Fruit fly (Drosophila melanogaster) whole organism, embryonic: ENCODE measurements around the gene CG31882.

ENCODE experiments used
- Abd-B ChIP-seq: fragments of 200-800 bp; sonication (Bioruptor generic); optimal IDR thresholded peaks from 2 replicates; lab custom pipeline; 2018; ENCODE audit warnings: missing biosample characterization, mild to moderate bottlenecking, missing genetic modification characterization, moderate library complexity
- Adf1 ChIP-seq: fragments of 200-800 bp; sonication (Bioruptor generic); IDR thresholded peaks from 2 replicates; pipeline ENCODE4 v1.3.6; 2022; ENCODE audit warnings: missing biosample characterization, missing genetic modification characterization
- Bdp1 ChIP-seq: fragments of 200-800 bp; sonication (Bioruptor generic); optimal IDR thresholded peaks from 3 replicates; lab custom pipeline; 2016; ENCODE audit warnings: missing biosample characterization, missing genetic modification characterization
- CG10147 ChIP-seq: fragments of 200-800 bp; sonication (Bioruptor generic); optimal IDR thresholded peaks from 2 replicates; lab custom pipeline; 2019; ENCODE audit warnings: missing biosample characterization, mild to moderate bottlenecking, missing genetic modification characterization, moderate library complexity
- CG11695 ChIP-seq: fragments of 200-800 bp; sonication (Bioruptor generic); IDR thresholded peaks from 3 replicates; pipeline ENCODE4 v1.3.6; 2022; ENCODE audit warnings: missing biosample characterization, missing genetic modification characterization
- CG11696 ChIP-seq: fragments of 200-800 bp; sonication (Bioruptor generic); IDR thresholded peaks from 2 replicates; pipeline ENCODE4 v1.3.6; 2022; ENCODE audit warnings: missing biosample characterization, missing genetic modification characterization
- CG12155 ChIP-seq: fragments of 200-800 bp; sonication (Bioruptor generic); optimal IDR thresholded peaks from 3 replicates; lab custom pipeline; 2016; ENCODE audit warnings: missing biosample characterization, missing genetic modification characterization
- CG13287 ChIP-seq: fragments of 200-800 bp; sonication (Bioruptor generic); IDR thresholded peaks from 2 replicates; pipeline ENCODE4 v1.3.6; 2022; ENCODE audit warnings: missing biosample characterization, missing genetic modification characterization; ENCODE audit not compliant: partially characterized antibody
- CG13296 ChIP-seq: fragments of 200-800 bp; sonication (Bioruptor generic); optimal IDR thresholded peaks from 3 replicates; lab custom pipeline; 2018; ENCODE audit warnings: missing biosample characterization, mild to moderate bottlenecking, missing genetic modification characterization
- CG14050 ChIP-seq: fragments of 200-800 bp; sonication (Bioruptor generic); IDR thresholded peaks from 3 replicates; pipeline ENCODE4 v1.3.6; 2022; ENCODE audit warnings: missing biosample characterization, missing genetic modification characterization
- CG14860 ChIP-seq: fragments of 200-800 bp; sonication (Bioruptor generic); IDR thresholded peaks from 3 replicates; pipeline ENCODE4 v1.3.6; 2022; ENCODE audit warnings: missing biosample characterization, missing genetic modification characterization; ENCODE audit not compliant: partially characterized antibody
- CG15073 ChIP-seq: fragments of 200-800 bp; sonication (Bioruptor generic); optimal IDR thresholded peaks from 2 replicates; lab custom pipeline; 2016; ENCODE audit warnings: missing biosample characterization, missing genetic modification characterization
- CG16815 ChIP-seq: fragments of 200-800 bp; sonication (Bioruptor generic); optimal IDR thresholded peaks from 3 replicates; lab custom pipeline; 2017; ENCODE audit warnings: missing biosample characterization, mild to moderate bottlenecking, missing genetic modification characterization
- CG17802 ChIP-seq: fragments of 200-800 bp; sonication (Bioruptor generic); optimal IDR thresholded peaks from 2 replicates; lab custom pipeline; 2018; ENCODE audit warnings: missing biosample characterization, mild to moderate bottlenecking, missing genetic modification characterization, moderate library complexity
- CG18011 ChIP-seq: fragments of 200-800 bp; sonication (Bioruptor generic); optimal IDR thresholded peaks from 2 replicates; lab custom pipeline; 2017; ENCODE audit warnings: missing biosample characterization, missing genetic modification characterization, mild to moderate bottlenecking, moderate library complexity, missing genotype
- CG2199 ChIP-seq: fragments of 200-800 bp; sonication (Bioruptor generic); IDR thresholded peaks from 3 replicates; pipeline ENCODE4 v1.3.6; 2022; ENCODE audit warnings: missing biosample characterization, missing genetic modification characterization
- CG2889 ChIP-seq: fragments of 200-800 bp; sonication (Bioruptor generic); IDR thresholded peaks from 3 replicates; pipeline ENCODE4 v1.3.6; 2022; ENCODE audit warnings: missing biosample characterization, missing genetic modification characterization
- CG31441 ChIP-seq: fragments of 200-800 bp; sonication (Bioruptor generic); IDR thresholded peaks from 2 replicates; pipeline ENCODE4 v1.3.6; 2022; ENCODE audit warnings: missing biosample characterization, missing genetic modification characterization
- CG6689 ChIP-seq: fragments of 200-800 bp; sonication (Bioruptor generic); IDR thresholded peaks from 2 replicates; pipeline ENCODE4 v1.3.6; 2022; ENCODE audit warnings: missing biosample characterization, missing genetic modification characterization
- CG6765 ChIP-seq: fragments of 200-800 bp; sonication (Bioruptor generic); optimal IDR thresholded peaks from 3 replicates; lab custom pipeline; 2017; ENCODE audit warnings: missing biosample characterization, mild to moderate bottlenecking, missing genetic modification characterization
- CG8359 ChIP-seq: fragments of 200-800 bp; sonication (Bioruptor generic); optimal IDR thresholded peaks from 2 replicates; lab custom pipeline; 2017; ENCODE audit warnings: missing biosample characterization, mild to moderate bottlenecking, missing genetic modification characterization, borderline replicate concordance
- Chrac-16 ChIP-seq: fragments of 200-800 bp; sonication (Bioruptor generic); optimal IDR thresholded peaks from 3 replicates; lab custom pipeline; 2016; ENCODE audit warnings: missing biosample characterization, missing genetic modification characterization
- D19A ChIP-seq: fragments of 200-800 bp; optimal IDR thresholded peaks from 3 replicates; lab custom pipeline; 2019; ENCODE audit warnings: missing biosample characterization, mild to moderate bottlenecking, missing genetic modification characterization, moderate library complexity
- Ets97D ChIP-seq: fragments of 200-800 bp; sonication (Bioruptor generic); optimal IDR thresholded peaks from 3 replicates; lab custom pipeline; 2016; ENCODE audit warnings: missing biosample characterization, missing genetic modification characterization
- Gug ChIP-seq: fragments of 200-800 bp; sonication (Bioruptor generic); IDR thresholded peaks from 4 replicates; pipeline ENCODE4 v1.3.6; 2022; ENCODE audit warnings: missing biosample characterization, missing genetic modification characterization
- HmgZ ChIP-seq: fragments of 200-800 bp; sonication (Bioruptor generic); optimal IDR thresholded peaks from 2 replicates; lab custom pipeline; 2018; ENCODE audit warnings: missing biosample characterization, mild to moderate bottlenecking, missing genetic modification characterization
- MBD-R2 ChIP-seq: fragments of 200-800 bp; sonication (Bioruptor generic); IDR thresholded peaks from 2 replicates; pipeline ENCODE4 v1.3.6; 2022; ENCODE audit warnings: missing biosample characterization, missing genetic modification characterization
- Med ChIP-seq: fragments of 200-800 bp; sonication (Bioruptor generic); peaks from one replicate; lab custom pipeline; 2016; ENCODE audit warnings: missing biosample characterization, missing genetic modification characterization, mild to moderate bottlenecking, inconsistent platforms, moderate library complexity
- Spps ChIP-seq: fragments of 200-800 bp; sonication (Bioruptor generic); optimal IDR thresholded peaks from 2 replicates; lab custom pipeline; 2018; ENCODE audit warnings: missing biosample characterization, mild to moderate bottlenecking, missing genetic modification characterization
- Sry-δ ChIP-seq: fragments of 200-800 bp; sonication (Bioruptor generic); optimal IDR thresholded peaks from 2 replicates; lab custom pipeline; 2016; ENCODE audit warnings: missing biosample characterization, missing genetic modification characterization
- YL-1 ChIP-seq: fragments of 200-800 bp; sonication (Bioruptor generic); optimal IDR thresholded peaks from 3 replicates; lab custom pipeline; 2017; ENCODE audit warnings: missing biosample characterization, mild to moderate bottlenecking, missing genetic modification characterization
- ap ChIP-seq: fragments of 200-800 bp; sonication (Bioruptor generic); IDR thresholded peaks from 2 replicates; pipeline ENCODE4 v1.3.6; 2022; ENCODE audit warnings: missing biosample characterization, missing genetic modification characterization
- ash1 ChIP-seq: fragments of 200-800 bp; sonication (Bioruptor generic); optimal IDR thresholded peaks from 2 replicates; lab custom pipeline; 2018; ENCODE audit warnings: missing biosample characterization, mild to moderate bottlenecking, missing genetic modification characterization
- ato ChIP-seq: fragments of 200-800 bp; sonication (Bioruptor generic); IDR thresholded peaks from 2 replicates; pipeline ENCODE4 v1.3.6; 2022; ENCODE audit warnings: missing biosample characterization, missing genetic modification characterization; ENCODE audit not compliant: partially characterized antibody
- cato ChIP-seq: fragments of 200-800 bp; sonication (Bioruptor generic); optimal IDR thresholded peaks from 2 replicates; lab custom pipeline; 2016; ENCODE audit warnings: missing biosample characterization, missing genetic modification characterization, borderline replicate concordance
- ci ChIP-seq: fragments of 200-800 bp; sonication (Bioruptor generic); IDR thresholded peaks from 3 replicates; pipeline ENCODE4 v1.3.6; 2022; ENCODE audit warnings: missing biosample characterization, missing genetic modification characterization
- dm ChIP-seq: fragments of 200-800 bp; sonication (Bioruptor generic); optimal IDR thresholded peaks from 3 replicates; lab custom pipeline; 2016; ENCODE audit warnings: missing biosample characterization, missing genetic modification characterization
- fru ChIP-seq: fragments of >200 bp; optimal IDR thresholded peaks from 2 replicates; lab custom pipeline; 2017
- kni ChIP-seq: fragments of 200-800 bp; sonication (Bioruptor generic); optimal IDR thresholded peaks from 3 replicates; lab custom pipeline; 2017; ENCODE audit warnings: mild to moderate bottlenecking, missing biosample characterization, missing genetic modification reagents, missing genetic modification characterization
- lov ChIP-seq, 2 experiments: fragments of 200-800 bp in 1 of 2; fragments of >200 bp in 1 of 2; sonication (Bioruptor generic) in 1 of 2; IDR thresholded peaks in 1 of 2; optimal IDR thresholded peaks in 1 of 2; 2 replicates in 1 of 2; 3 replicates in 1 of 2; pipeline versions ENCODE4 v1.3.6 to Lab custom; 2017 to 2022; ENCODE audit warnings: missing biosample characterization in 1 of 2, missing genetic modification characterization in 1 of 2
- luna ChIP-seq: fragments of 200-800 bp; sonication (Bioruptor generic); optimal IDR thresholded peaks from 2 replicates; lab custom pipeline; 2016; ENCODE audit warnings: missing biosample characterization, missing genetic modification characterization
- onecut ChIP-seq: fragments of 200-800 bp; sonication (Bioruptor generic); IDR thresholded peaks from 2 replicates; pipeline ENCODE4 v1.3.6; 2022; ENCODE audit warnings: missing biosample characterization, missing genetic modification characterization
- sens ChIP-seq: fragments of 200-800 bp; sonication (Bioruptor generic); peaks from one replicate; lab custom pipeline; 2016; ENCODE audit warnings: missing biosample characterization, missing genetic modification characterization
- seq ChIP-seq: fragments of 200-800 bp; sonication (Bioruptor generic); IDR thresholded peaks from 2 replicates; pipeline ENCODE4 v1.3.6; 2022; ENCODE audit warnings: missing biosample characterization, missing genetic modification characterization
- sob ChIP-seq: fragments of 200-800 bp; sonication (Bioruptor generic); IDR thresholded peaks from 2 replicates; pipeline ENCODE4 v1.3.6; 2022; ENCODE audit warnings: missing biosample characterization, missing genetic modification characterization
- tll ChIP-seq, 2 experiments: fragments of 200-800 bp in 1 of 2; fragments of >200 bp in 1 of 2; sonication (Bioruptor generic) in 1 of 2; optimal IDR thresholded peaks; 2 replicates each; lab custom pipeline; 2017 to 2019; ENCODE audit warnings: missing biosample characterization in 2 of 2, missing genetic modification characterization in 2 of 2, mild to moderate bottlenecking in 1 of 2, moderate library complexity in 1 of 2
- tna ChIP-seq: fragments of 200-800 bp; sonication (Bioruptor generic); IDR thresholded peaks from 2 replicates; pipeline ENCODE4 v1.3.6; 2022; ENCODE audit warnings: missing biosample characterization, missing genetic modification characterization; ENCODE audit not compliant: partially characterized antibody
- vfl ChIP-seq: fragments of 200-800 bp; sonication (Bioruptor generic); optimal IDR thresholded peaks from 2 replicates; lab custom pipeline; 2016; ENCODE audit warnings: missing biosample characterization, missing genetic modification characterization
- z ChIP-seq: fragments of 200-800 bp; sonication (Bioruptor generic); IDR thresholded peaks from 3 replicates; pipeline ENCODE4 v1.3.6; 2022; ENCODE audit warnings: missing biosample characterization, missing genetic modification characterization

Gene CG31882

dm6 chr2L:9614674-9615258 is 10.3 kb downstream of the CG31882 start (continued):
- no peak for TF ChIP-seq CG17802 (tag; lab: Kevin White, UChicago)
- peak; percentile 42; the same call in 1 of the 3 replicates for TF ChIP-seq ci (GFP tag; lab: Robert Waterston, UW)
- no peak for TF ChIP-seq sob (GFP tag; lab: Robert Waterston, UW)
- TF ChIP-seq Bdp1 (GFP tag; lab: Kevin White, UChicago): no peak
- TF ChIP-seq CG18011 (GFP tag; lab: Kevin White, UChicago): no peak
- TF ChIP-seq Adf1: no peak
- no peak for TF ChIP-seq fru
- no peak for TF ChIP-seq CG14050 (GFP tag; lab: Robert Waterston, UW)
- TF ChIP-seq MBD-R2 (GFP tag; lab: Robert Waterston, UW): no peak
- TF ChIP-seq luna (GFP tag; lab: Kevin White, UChicago): no peak
- TF ChIP-seq Gug (GFP tag; lab: Robert Waterston, UW): no peak
- no peak for TF ChIP-seq CG15073
- no peak for TF ChIP-seq Abd-B (GFP tag; lab: Kevin White, UChicago)
- no peak for TF ChIP-seq Spps (tag; lab: Kevin White, UChicago)
- 0 out of 3 replicates have a peak, but pooled peaks have one; percentile 51 for TF ChIP-seq CG2199 (GFP tag; lab: Robert Waterston, UW)
- TF ChIP-seq Sry-δ (GFP tag; lab: Kevin White, UChicago): no peak
- no peak for TF ChIP-seq YL-1
- TF ChIP-seq ato (GFP tag; lab: Robert Waterston, UW): no peak
- TF ChIP-seq Ets97D: no peak
- peak; percentile 65 for TF ChIP-seq sens
- no peak for TF ChIP-seq CG12155 (GFP tag; lab: Kevin White, UChicago)
- TF ChIP-seq dm (GFP tag; lab: Kevin White, UChicago): no peak
- no peak for TF ChIP-seq CG6689 (GFP tag; lab: Robert Waterston, UW)
- no peak for TF ChIP-seq CG13287
- no peak for TF ChIP-seq CG11696 (GFP tag; lab: Robert Waterston, UW)
- no peak for TF ChIP-seq CG6765 (GFP tag; lab: Kevin White, UChicago)
- no peak for TF ChIP-seq D19A (tag; lab: Kevin White, UChicago)
- TF ChIP-seq CG8359 (GFP tag; lab: Kevin White, UChicago): no peak
- peak; percentile 6 for TF ChIP-seq HmgZ (tag; lab: Kevin White, UChicago)
- no peak for TF ChIP-seq CG14860 (GFP tag; lab: Robert Waterston, UW)
- TF ChIP-seq onecut (GFP tag; lab: Robert Waterston, UW): no peak
- TF ChIP-seq Med (GFP tag; lab: Kevin White, UChicago): peak; percentile 60
- no peak for TF ChIP-seq CG13296 (GFP tag; lab: Kevin White, UChicago)
- TF ChIP-seq vfl (GFP tag; lab: Kevin White, UChicago): no peak
- TF ChIP-seq tll (GFP tag; optimal IDR thresholded peaks at IDR 0.05; lab: Kevin White, UChicago): no peak
- TF ChIP-seq lov (optimal IDR thresholded peaks at IDR 0.05; lab: Kevin White, UChicago): no peak
- no peak for TF ChIP-seq lov (GFP tag; IDR thresholded peaks at IDR 0.05; lab: Robert Waterston, UW)
- no peak for TF ChIP-seq CG16815 (GFP tag; lab: Kevin White, UChicago)
- no peak for TF ChIP-seq seq (GFP tag; lab: Robert Waterston, UW)
- TF ChIP-seq kni (GFP tag; lab: Kevin White, UChicago): no peak
- TF ChIP-seq tna (GFP tag; lab: Robert Waterston, UW): no peak
- no peak for TF ChIP-seq CG31441 (GFP tag; lab: Robert Waterston, UW)
- TF ChIP-seq CG10147 (GFP tag; lab: Kevin White, UChicago): no peak
- TF ChIP-seq ap (GFP tag; lab: Robert Waterston, UW): no peak
- no peak for TF ChIP-seq CG2889 (GFP tag; lab: Robert Waterston, UW)
- TF ChIP-seq z (GFP tag; lab: Robert Waterston, UW): no peak
- TF ChIP-seq CG11695 (GFP tag; lab: Robert Waterston, UW): no peak
- no peak for TF ChIP-seq cato (GFP tag; lab: Kevin White, UChicago)
- TF ChIP-seq Chrac-16 (GFP tag; lab: Kevin White, UChicago): no peak
- no peak for TF ChIP-seq ash1 (GFP tag; lab: Kevin White, UChicago)
- TF ChIP-seq, all 482 proteins: peak for 13
